Worm (Caenorhabditis elegans) whole organism, early embryonic: Measurements from ENCODE around the gene tsen-2.

Experiments
- B0310.2 ChIP-seq: sonication (generic microtip); optimal IDR thresholded peaks from 2 replicates; lab custom pipeline; 2016; ENCODE audit warnings: mild to moderate bottlenecking, missing genetic modification characterization, missing compliant biosample characterization
- F13C5.2 ChIP-seq: sonication (generic microtip); optimal IDR thresholded peaks from 2 replicates; lab custom pipeline; 2017; ENCODE audit warnings: mild to moderate bottlenecking, missing genetic modification characterization, inconsistent platforms, missing compliant biosample characterization
- ama-1 ChIP-seq: fragments of 150-350 bp; optimal IDR thresholded peaks from 2 replicates; lab custom pipeline; 2014
- ceh-13 ChIP-seq: fragments of 200-800 bp; sonication (Bioruptor generic); optimal IDR thresholded peaks from 2 replicates; lab custom pipeline; 2018; ENCODE audit warnings: mild to moderate bottlenecking, missing genetic modification characterization, missing compliant biosample characterization
- ets-7 ChIP-seq: sonication (generic microtip); optimal IDR thresholded peaks from 2 replicates; lab custom pipeline; 2016; ENCODE audit warnings: missing genotype, missing genetic modification characterization, missing compliant biosample characterization
- flt-1 ChIP-seq: fragments of 200-800 bp; sonication (Bioruptor generic); IDR thresholded peaks from 2 replicates; pipeline ENCODE4 v1.3.6; 2022; ENCODE audit warnings: missing genetic modification characterization, missing compliant biosample characterization
- hnd-1 ChIP-seq: sonication (generic microtip); optimal IDR thresholded peaks from 2 replicates; lab custom pipeline; 2016; ENCODE audit warnings: missing genetic modification characterization, missing compliant biosample characterization
- scrt-1 ChIP-seq: fragments of 200-800 bp; sonication (Bioruptor generic); IDR thresholded peaks from 2 replicates; pipeline ENCODE4 v1.3.6; 2022; ENCODE audit warnings: missing genetic modification characterization, missing compliant biosample characterization
- tra-4 ChIP-seq: sonication (generic microtip); optimal IDR thresholded peaks from 2 replicates; lab custom pipeline; 2017; ENCODE audit warnings: missing genetic modification characterization, missing compliant biosample characterization

- no peak for TF ChIP-seq flt-1 (GFP tag; lab: Robert Waterston, UW)
- TF ChIP-seq B0310.2 (tag; lab: Kevin White, UChicago), result peak; percentile 33
- no peak for TF ChIP-seq F13C5.2 (tag; lab: Kevin White, UChicago)
- no peak for TF ChIP-seq hnd-1 (tag; lab: Kevin White, UChicago)
- no peak for TF ChIP-seq scrt-1 (GFP tag; lab: Robert Waterston, UW)
- peak; percentile 85 for TF ChIP-seq ama-1 (lab: Kevin White, UChicago)
- no peak for TF ChIP-seq ets-7 (tag; lab: Kevin White, UChicago)
- TF ChIP-seq tra-4 (tag; lab: Kevin White, UChicago), result no peak
- no peak for TF ChIP-seq ceh-13 (GFP tag; lab: Kevin White, UChicago)
Measured at ce11 chrIII:11921658-11922098, 23.6 kb upstream of the tsen-2 start, which contains the start of gene Y56A3A.22.
